Worm (Caenorhabditis elegans) whole organism, late embryonic: ENCODE data around the gene skr-20.

Experiments
- F13H6.1 ChIP-seq: sonication (generic microtip); optimal IDR thresholded peaks from 2 replicates; lab custom pipeline; 2016; ENCODE audit warnings: missing genetic modification characterization, missing compliant biosample characterization
- rnt-1 ChIP-seq: sonication (generic microtip); optimal IDR thresholded peaks from 2 replicates; lab custom pipeline; 2016; ENCODE audit warnings: missing genetic modification characterization, missing compliant biosample characterization

ce11 chrX:13264550-13264949, 41.2 kb upstream of the skr-20 start:
- TF ChIP-seq F13H6.1 (peak; percentile 69), rnt-1 (tag; lab: Kevin White, UChicago) (peak; percentile 10)
